Fruit fly (Drosophila melanogaster): ENCODE data around the gene CTCF.
A peak's percentile ranks its signal among the peaks of the same experiment; 100 is the strongest.

Gene CTCF

DNA sequence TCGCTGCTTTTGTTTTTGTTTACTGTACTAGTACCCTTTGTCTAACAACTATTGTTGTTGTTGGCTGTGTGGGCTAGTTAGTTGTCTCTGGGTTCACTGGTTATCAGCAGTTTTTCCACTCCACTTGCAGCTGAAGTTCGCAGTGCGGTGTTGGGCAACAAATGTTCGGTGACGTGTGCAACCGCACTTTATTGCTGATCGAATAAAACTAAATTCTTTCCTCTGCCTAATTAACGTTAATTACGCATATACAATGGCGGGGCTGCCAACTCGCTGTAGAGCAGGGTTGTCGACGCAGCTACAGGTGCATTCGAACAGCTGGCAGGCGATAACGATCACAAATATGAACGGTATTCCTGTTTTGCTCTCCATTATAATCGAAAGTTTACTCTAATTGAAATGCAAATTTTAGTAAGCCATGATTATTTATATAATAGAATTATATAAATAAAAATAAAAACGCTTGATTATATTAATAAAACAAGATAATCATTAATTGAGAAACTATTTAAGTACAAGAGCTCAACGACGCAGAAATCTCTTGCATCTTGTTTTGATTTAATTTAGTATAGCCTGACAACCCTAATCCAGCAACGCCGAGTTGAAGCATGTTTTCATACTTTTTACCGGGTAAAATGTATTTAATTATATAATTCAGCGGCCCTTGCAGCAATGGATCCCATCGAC, 27.8 kb downstream of the CTCF start, which contains the start of the genes mrva, CG42307 and mus312 (continued):
- TF ChIP-seq tap (tag; optimal IDR thresholded peaks at IDR 0.05) (no peak), Tbp (GFP tag; optimal IDR thresholded peaks at IDR 0.05) (no peak), CG9932 (GFP tag; IDR thresholded peaks at IDR 0.05) (peak; percentile 92), CG12744 (GFP tag; optimal IDR thresholded peaks at IDR 0.05) (peak; percentile 8), jumu (GFP tag; optimal IDR thresholded peaks at IDR 0.05) (peak; percentile 1), seq (GFP tag; IDR thresholded peaks at IDR 0.05) (peak; percentile 61; the same call in 1 of the 2 replicates), lbe (GFP tag; optimal IDR thresholded peaks at IDR 0.05) (peak; percentile 68), croc (GFP tag; conservative IDR thresholded peaks at IDR 0.05) (peak; percentile 63), CG7963 (GFP tag; IDR thresholded peaks at IDR 0.05; ENCODE audit: partially characterized antibody) (no peak), shn (GFP tag; optimal IDR thresholded peaks at IDR 0.05) (peak; percentile 17), Jarid2 (GFP tag; optimal IDR thresholded peaks at IDR 0.05) (no peak), CG4730 (GFP tag; IDR thresholded peaks at IDR 0.05) (peak; percentile 78), CG13287 (GFP tag; IDR thresholded peaks at IDR 0.05; ENCODE audit: partially characterized antibody) (peak; percentile 52), Hr39 (optimal IDR thresholded peaks at IDR 0.05) (no peak), CG17802 (tag; optimal IDR thresholded peaks at IDR 0.05) (peak; percentile 53), CG2116 (GFP tag; optimal IDR thresholded peaks at IDR 0.05) (peak; percentile 85), Usf (GFP tag; optimal IDR thresholded peaks at IDR 0.05) (peak; percentile 73), wek (GFP tag; optimal IDR thresholded peaks at IDR 0.05) (peak; percentile 98), peb (GFP tag; IDR thresholded peaks at IDR 0.05) (peak; percentile 49; the same call in 1 of the 2 replicates), CG7271 (tag; optimal IDR thresholded peaks at IDR 0.05) (peak; percentile 41), ttk (GFP tag; IDR thresholded peaks at IDR 0.05) (peak; percentile 79), MBD-R2 (GFP tag; IDR thresholded peaks at IDR 0.05) (peak; percentile 84), ssp (GFP tag; IDR thresholded peaks at IDR 0.05) (peak; percentile 84), so (GFP tag; IDR thresholded peaks at IDR 0.05) (peak; percentile 87; the same call in 2 of the 3 replicates), ci (GFP tag; IDR thresholded peaks at IDR 0.05) (peak; percentile 70; the same call in 2 of the 3 replicates), HLH4C (GFP tag; IDR thresholded peaks at IDR 0.05; ENCODE audit: partially characterized antibody) (peak; percentile 32; the same call in 1 of the 3 replicates), CG7839 (tag; optimal IDR thresholded peaks at IDR 0.05) (no peak), CG12769 (tag; optimal IDR thresholded peaks at IDR 0.05) (no peak), onecut (GFP tag; IDR thresholded peaks at IDR 0.05) (peak; percentile 48), org-1 (GFP tag; optimal IDR thresholded peaks at IDR 0.05) (peak; percentile 66), abd-A (tag; optimal IDR thresholded peaks at IDR 0.05) (no peak), CG8944 (GFP tag; optimal IDR thresholded peaks at IDR 0.05) (peak; percentile 14), C15 (GFP tag; IDR thresholded peaks at IDR 0.05) (0 out of 3 replicates have a peak, but pooled peaks have one; percentile 66), CG4424 (GFP tag; optimal IDR thresholded peaks at IDR 0.05) (peak; percentile 80), cwo (GFP tag; optimal IDR thresholded peaks at IDR 0.05) (peak; percentile 78), ken (GFP tag; IDR thresholded peaks at IDR 0.05) (peak; percentile 68), Asciz (GFP tag; optimal IDR thresholded peaks at IDR 0.05) (no peak), CG18262 (tag; optimal IDR thresholded peaks at IDR 0.05) (peak; percentile 92), Atf3 (GFP tag; optimal IDR thresholded peaks at IDR 0.05) (peak; percentile 49), chinmo (GFP tag; IDR thresholded peaks at IDR 0.05; ENCODE audit: partially characterized antibody) (peak; percentile 88), al (GFP tag; IDR thresholded peaks at IDR 0.05) (peak; percentile 79), Ptx1 (GFP tag; IDR thresholded peaks at IDR 0.05) (peak; percentile 90), CG12391 (tag; optimal IDR thresholded peaks at IDR 0.05) (peak; percentile 97), CG12942 (GFP tag; optimal IDR thresholded peaks at IDR 0.05) (peak; percentile 84), CG15073 (GFP tag; optimal IDR thresholded peaks at IDR 0.05) (peak; percentile 41), Lim3 (GFP tag; IDR thresholded peaks at IDR 0.05) (0 out of 2 replicates have a peak, but pooled peaks have one; percentile 28), ab (GFP tag; optimal IDR thresholded peaks at IDR 0.05) (peak; percentile 33), inv (GFP tag; IDR thresholded peaks at IDR 0.05; ENCODE audit: partially characterized antibody) (no peak), CG6254 (GFP tag; optimal IDR thresholded peaks at IDR 0.05) (no peak), gro (GFP tag; optimal IDR thresholded peaks at IDR 0.05) (no peak)
